Fruit fly (Drosophila melanogaster) whole organism, wandering third instar larva: ENCODE results near the gene pum.
A peak's percentile ranks its signal among the peaks of the same experiment; 100 is the strongest.

Source experiments
- Abd-B ChIP-seq: fragments of >200 bp; optimal IDR thresholded peaks from 2 replicates; lab custom pipeline; 2017; ENCODE audit warnings: missing biosample characterization, missing genetic modification characterization
- CG32264 ChIP-seq: fragments of 200-800 bp; sonication (Bioruptor generic); optimal IDR thresholded peaks from 2 replicates; lab custom pipeline; 2016; ENCODE audit warnings: missing biosample characterization, missing genetic modification characterization
- CG9705 ChIP-seq: fragments of 200-800 bp; sonication (Bioruptor generic); optimal IDR thresholded peaks from 2 replicates; lab custom pipeline; 2018; ENCODE audit warnings: missing biosample characterization, mild to moderate bottlenecking, missing genetic modification characterization
- CrebA ChIP-seq: fragments of 200-800 bp; sonication (Bioruptor generic); optimal IDR thresholded peaks from 2 replicates; lab custom pipeline; 2016; ENCODE audit warnings: missing biosample characterization, mild to moderate bottlenecking, missing genetic modification characterization, borderline replicate concordance
- Dfd ChIP-seq: fragments of >200 bp; optimal IDR thresholded peaks from 2 replicates; lab custom pipeline; 2017; ENCODE audit warnings: missing biosample characterization, missing genetic modification characterization
- Dif ChIP-seq: fragments of 200-275, 200-300 bp; sonication (Bioruptor generic); optimal IDR thresholded peaks from 2 replicates; lab custom pipeline; 2018; ENCODE audit warnings: missing biosample characterization, missing genetic modification characterization; ENCODE audit not compliant: partially characterized antibody
- GATAd ChIP-seq: sonication (Bioruptor generic); optimal IDR thresholded peaks from 2 replicates; lab custom pipeline; 2016; ENCODE audit warnings: missing biosample characterization, missing genetic modification characterization
- HLH106 ChIP-seq: fragments of 200-800 bp; optimal IDR thresholded peaks from 3 replicates; lab custom pipeline; 2019; ENCODE audit warnings: missing biosample characterization, mild to moderate bottlenecking, missing genetic modification characterization, moderate library complexity
- Hnf4 ChIP-seq: fragments of 200-800 bp; sonication (Bioruptor generic); optimal IDR thresholded peaks from 2 replicates; lab custom pipeline; 2016; ENCODE audit warnings: missing biosample characterization, mild to moderate bottlenecking, missing genetic modification characterization
- Hr78 ChIP-seq: fragments of >200 bp; optimal IDR thresholded peaks from 2 replicates; lab custom pipeline; 2017; ENCODE audit warnings: missing biosample characterization, missing genetic modification characterization
- Hr83 ChIP-seq: fragments of 200-300 bp; sonication (Bioruptor generic); optimal IDR thresholded peaks from 2 replicates; lab custom pipeline; 2016; ENCODE audit warnings: missing biosample characterization, mild to moderate bottlenecking, missing genetic modification characterization, moderate library complexity; ENCODE audit not compliant: poor library complexity, severe bottlenecking
- Jra ChIP-seq: sonication (Bioruptor generic); optimal IDR thresholded peaks from 2 replicates; lab custom pipeline; 2016; ENCODE audit warnings: missing biosample characterization, missing genetic modification characterization
- Mio ChIP-seq: sonication (Bioruptor generic); optimal IDR thresholded peaks from 2 replicates; lab custom pipeline; 2016; ENCODE audit warnings: missing biosample characterization, missing genetic modification characterization
- Myc ChIP-seq: fragments of >200 bp; optimal IDR thresholded peaks from 2 replicates; lab custom pipeline; 2017
- N ChIP-seq: fragments of >200 bp; optimal IDR thresholded peaks from 2 replicates; lab custom pipeline; 2018; ENCODE audit warnings: missing biosample characterization, missing external identifiers, missing genetic modification characterization
- OdsH ChIP-seq: fragments of 200-800 bp; sonication (Bioruptor generic); optimal IDR thresholded peaks from 2 replicates; lab custom pipeline; 2016; ENCODE audit warnings: missing biosample characterization, mild to moderate bottlenecking, missing genetic modification characterization
- Rel ChIP-seq, 2 experiments: fragments of 200-800 bp; sonication (Bioruptor generic) in 1 of 2; optimal IDR thresholded peaks; 2 replicates in 1 of 2; 3 replicates in 1 of 2; lab custom pipeline; 2016 to 2019; ENCODE audit warnings: mild to moderate bottlenecking in 2 of 2, missing biosample characterization in 2 of 2, missing genetic modification characterization in 2 of 2, moderate library complexity in 1 of 2
- Sp1 ChIP-seq: fragments of 200-800 bp; sonication (Bioruptor generic); optimal IDR thresholded peaks from 3 replicates; lab custom pipeline; 2019; ENCODE audit warnings: missing biosample characterization, mild to moderate bottlenecking, missing genetic modification characterization, moderate library complexity
- Vsx2 ChIP-seq: fragments of 200-300, 225-300 bp; sonication (Bioruptor generic); optimal IDR thresholded peaks from 2 replicates; lab custom pipeline; 2018; ENCODE audit warnings: missing biosample characterization, missing genetic modification characterization; ENCODE audit not compliant: partially characterized antibody
- br ChIP-seq: fragments of 200-800 bp; sonication (Bioruptor generic); optimal IDR thresholded peaks from 2 replicates; lab custom pipeline; 2016; ENCODE audit warnings: missing biosample characterization, missing genetic modification characterization
- brk ChIP-seq: fragments of 200-800 bp; sonication (Bioruptor generic); optimal IDR thresholded peaks from 2 replicates; lab custom pipeline; 2016; ENCODE audit warnings: missing biosample characterization, mild to moderate bottlenecking, missing genetic modification characterization
- dl ChIP-seq, 2 experiments: fragments of 175-275, 200-275 bp in 1 of 2; fragments of 200-275 bp in 1 of 2; sonication (Bioruptor generic); optimal IDR thresholded peaks; lab custom pipeline; 2018; ENCODE audit warnings: mild to moderate bottlenecking in 2 of 2, missing biosample characterization in 2 of 2, missing genetic modification characterization in 2 of 2, moderate library complexity in 2 of 2; ENCODE audit not compliant: partially characterized antibody in 2 of 2, insufficient read depth in 1 of 2
- dmrt93B ChIP-seq: fragments of 200-800 bp; sonication (Bioruptor generic); optimal IDR thresholded peaks from 2 replicates; lab custom pipeline; 2018; ENCODE audit warnings: missing biosample characterization, mild to moderate bottlenecking, missing genetic modification characterization
- dsf ChIP-seq: sonication (Bioruptor generic); optimal IDR thresholded peaks from 2 replicates; lab custom pipeline; 2016; ENCODE audit warnings: missing biosample characterization, missing genetic modification characterization, borderline replicate concordance
- ey ChIP-seq: fragments of 200-800 bp; sonication (Bioruptor generic); optimal IDR thresholded peaks from 2 replicates; lab custom pipeline; 2016; ENCODE audit warnings: missing biosample characterization, missing genetic modification characterization
- foxo ChIP-seq, 2 experiments: fragments of 200-800 bp; sonication (Bioruptor generic); optimal IDR thresholded peaks; 2 replicates in 1 of 2; 3 replicates in 1 of 2; lab custom pipeline; 2016 to 2017; ENCODE audit warnings: missing biosample characterization in 2 of 2, missing genetic modification characterization in 2 of 2
- fru ChIP-seq: fragments of 200-800 bp; sonication (Bioruptor generic); optimal IDR thresholded peaks from 3 replicates; lab custom pipeline; 2016; ENCODE audit warnings: missing biosample characterization, mild to moderate bottlenecking, missing genetic modification characterization
- h ChIP-seq: fragments of 200-800 bp; sonication (Bioruptor generic); optimal IDR thresholded peaks from 3 replicates; lab custom pipeline; 2016; ENCODE audit warnings: missing biosample characterization, mild to moderate bottlenecking, missing genetic modification characterization
- jim ChIP-seq: fragments of 175-275, 200-325 bp; sonication (Bioruptor generic); optimal IDR thresholded peaks from 2 replicates; lab custom pipeline; 2016; ENCODE audit warnings: missing biosample characterization, mild to moderate bottlenecking, missing genetic modification characterization
- lola ChIP-seq: fragments of >200 bp; optimal IDR thresholded peaks from 2 replicates; lab custom pipeline; 2017; ENCODE audit warnings: missing biosample characterization, missing genetic modification characterization
- pan ChIP-seq: fragments of >200 bp; optimal IDR thresholded peaks from 2 replicates; lab custom pipeline; 2017
- psq ChIP-seq: fragments of 200-800 bp; sonication (Bioruptor generic); optimal IDR thresholded peaks from 3 replicates; lab custom pipeline; 2017; ENCODE audit warnings: missing biosample characterization, mild to moderate bottlenecking, missing genetic modification characterization, moderate library complexity
- rgr ChIP-seq: fragments of 200-800 bp; sonication (Bioruptor generic); optimal IDR thresholded peaks from 3 replicates; lab custom pipeline; 2016; ENCODE audit warnings: missing biosample characterization, mild to moderate bottlenecking, missing genetic modification characterization
- sage ChIP-seq: fragments of 200-800 bp; sonication (Bioruptor generic); optimal IDR thresholded peaks from 2 replicates; lab custom pipeline; 2016; ENCODE audit warnings: missing biosample characterization, mild to moderate bottlenecking, missing genetic modification characterization
- sv ChIP-seq: fragments of 200-800 bp; sonication (Bioruptor generic); optimal IDR thresholded peaks from 3 replicates; lab custom pipeline; 2016; ENCODE audit warnings: missing biosample characterization, missing genetic modification characterization
- tai ChIP-seq: sonication (Bioruptor generic); optimal IDR thresholded peaks from 2 replicates; lab custom pipeline; 2016; ENCODE audit warnings: missing biosample characterization, missing genetic modification characterization
- usp ChIP-seq: fragments of >200 bp; optimal IDR thresholded peaks from 2 replicates; lab custom pipeline; 2017; ENCODE audit warnings: missing biosample characterization, missing genetic modification characterization
- woc ChIP-seq: sonication (Bioruptor generic); optimal IDR thresholded peaks from 2 replicates; lab custom pipeline; 2016; ENCODE audit warnings: missing biosample characterization, mild to moderate bottlenecking, missing genetic modification characterization

pum gene

dm6 chr3R:9246366-9246765 is 8.9 kb upstream of the pum start, which contains the start of gene CG8420:
TSS of gene CG8420 (plus strand) at chr3R:9246649.
- TF ChIP-seq rgr (GFP tag; lab: Kevin White, UChicago) = no peak
- TF ChIP-seq OdsH (GFP tag; lab: Kevin White, UChicago) = no peak
- no peak for TF ChIP-seq Mio (GFP tag; lab: Kevin White, UChicago)
- TF ChIP-seq Hr83 = no peak
- TF ChIP-seq CG9705 (GFP tag; lab: Kevin White, UChicago) = no peak
- no peak for TF ChIP-seq Dif (GFP tag; lab: Kevin White, UChicago)
- no peak for TF ChIP-seq h (GFP tag; lab: Kevin White, UChicago)
- TF ChIP-seq Sp1 (GFP tag; lab: Kevin White, UChicago) = no peak
- no peak for TF ChIP-seq dl (GFP tag; optimal IDR thresholded peaks at IDR 0.05; lab: Kevin White, UChicago; ENCODE audit: insufficient read depth in 1 of 2, partially characterized antibody in 2 of 2)
- no peak for TF ChIP-seq Jra (GFP tag; lab: Kevin White, UChicago)

dm6 chr3R:9245576-9246200 is 8.2 kb upstream of the pum start, which contains the start of gene Vps15:
TSS of gene Vps15 (minus strand) at chr3R:9245869.
- TF ChIP-seq Abd-B (GFP tag; lab: Kevin White, UChicago) (no peak), HLH106 (tag; lab: Kevin White, UChicago) (peak; percentile 79), dl (GFP tag; optimal IDR thresholded peaks at IDR 0.05; lab: Kevin White, UChicago; ENCODE audit: insufficient read depth in 1 of 2, partially characterized antibody in 2 of 2) (no peak), Hr78 (GFP tag; lab: Kevin White, UChicago) (no peak), usp (GFP tag; lab: Kevin White, UChicago) (no peak), Myc (lab: Kevin White, UChicago) (no peak), tai (GFP tag; lab: Kevin White, UChicago) (no peak), brk (peak; percentile 85), pan (no peak), psq (GFP tag; lab: Kevin White, UChicago) (peak; percentile 30), foxo (GFP tag; optimal IDR thresholded peaks at IDR 0.05; lab: Kevin White, UChicago) (peak in 1 of 2 experiments; percentile 72), GATAd (GFP tag; lab: Kevin White, UChicago) (peak; percentile 6), CrebA (GFP tag; lab: Kevin White, UChicago) (no peak), jim (GFP tag; lab: Kevin White, UChicago) (no peak), fru (GFP tag; lab: Kevin White, UChicago) (peak; percentile 74), ey (peak; percentile 73), Hnf4 (GFP tag; lab: Kevin White, UChicago) (peak; percentile 86), Hr83 (no peak), Rel (GFP tag; optimal IDR thresholded peaks at IDR 0.05; lab: Kevin White, UChicago) (no peak), Rel (tag; optimal IDR thresholded peaks at IDR 0.05; lab: Kevin White, UChicago) (peak; percentile 37), rgr (GFP tag; lab: Kevin White, UChicago) (peak; percentile 71), CG9705 (GFP tag; lab: Kevin White, UChicago) (peak; percentile 51), N (GFP tag; lab: Kevin White, UChicago) (no peak), Vsx2 (GFP tag; lab: Kevin White, UChicago) (no peak), lola (GFP tag; lab: Kevin White, UChicago) (no peak), Dfd (GFP tag; lab: Kevin White, UChicago) (no peak), OdsH (GFP tag; lab: Kevin White, UChicago) (peak; percentile 73), sage (GFP tag; lab: Kevin White, UChicago) (peak; percentile 28), dmrt93B (peak; percentile 25), br (GFP tag; lab: Kevin White, UChicago) (peak; percentile 33), Dif (GFP tag; lab: Kevin White, UChicago) (no peak), Mio (GFP tag; lab: Kevin White, UChicago) (no peak), sv (peak; percentile 19), CG32264 (no peak), dsf (peak; percentile 38), woc (peak; percentile 82), h (GFP tag; lab: Kevin White, UChicago) (peak; percentile 75), Jra (GFP tag; lab: Kevin White, UChicago) (peak; percentile 56), Sp1 (GFP tag; lab: Kevin White, UChicago) (peak; percentile 79)
